Worm (Caenorhabditis elegans): ENCODE measurements around the gene F49H6.17.

DNA sequence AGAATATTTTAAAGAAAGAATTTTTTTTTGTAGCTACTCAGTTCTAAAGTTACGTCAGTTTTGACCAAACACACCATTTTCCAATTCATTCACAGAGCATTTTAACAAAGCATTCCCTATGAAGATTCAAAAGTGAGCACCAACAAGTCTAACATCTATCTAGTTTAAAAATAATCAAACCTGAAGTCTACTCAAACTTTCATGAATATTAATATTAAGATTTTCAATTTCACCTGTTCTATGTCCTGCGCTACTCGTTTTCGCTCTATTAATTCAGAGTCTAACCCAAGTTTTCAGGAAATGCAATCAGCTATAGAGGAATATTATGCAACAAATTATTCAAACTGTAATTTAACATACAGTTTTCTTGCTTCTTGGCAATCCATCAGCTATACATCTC is 47.7 kb upstream of the F49H6.17 start, which contains the start of gene srh-119:
- no peak for TF ChIP-seq ztf-23 (GFP tag; IDR thresholded peaks at IDR 0.05)
- no peak for TF ChIP-seq flt-1 (GFP tag; IDR thresholded peaks at IDR 0.05)
- no peak for TF ChIP-seq med-1 (GFP tag; optimal IDR thresholded peaks at IDR 0.05; ENCODE audit: insufficient read depth)
- TF ChIP-seq ztf-29 (GFP tag; IDR thresholded peaks at IDR 0.05) = no peak
- no peak for TF ChIP-seq ref-1 (GFP tag; conservative IDR thresholded peaks at IDR 0.05)
- no peak for TF ChIP-seq cog-1 (tag; optimal IDR thresholded peaks at IDR 0.05)
- TF ChIP-seq klf-2 (GFP tag; conservative IDR thresholded peaks at IDR 0.05) = no peak
- TF ChIP-seq T22C8.4 (GFP tag; IDR thresholded peaks at IDR 0.05) = no peak
- TF ChIP-seq tab-1 (GFP tag; IDR thresholded peaks at IDR 0.05) = no peak

All from whole organism, midembryonic.